Worm (Caenorhabditis elegans): ENCODE data around the gene F09C8.1.
A peak's percentile ranks its signal among the peaks of the same experiment; 100 is the strongest.

F09C8.1 gene

ce11 chrX:16147728-16148197, 15.6 kb downstream of the F09C8.1 start (continued):
- TF ChIP-seq sea-2 (GFP tag; optimal IDR thresholded peaks at IDR 0.05) = no peak
- TF ChIP-seq nhr-11 (tag; optimal IDR thresholded peaks at IDR 0.05) = peak; percentile 58
- TF ChIP-seq ceh-82 (tag; optimal IDR thresholded peaks at IDR 0.05) = peak; percentile 10
- peak; percentile 14 for TF ChIP-seq lsy-12 (tag; optimal IDR thresholded peaks at IDR 0.05)
- no peak for TF ChIP-seq nhr-237 (tag; optimal IDR thresholded peaks at IDR 0.05)

- TF ChIP-seq nhr-25 (tag; optimal IDR thresholded peaks at IDR 0.05) (no peak), pha-4 (tag; optimal IDR thresholded peaks at IDR 0.05) (peak; percentile 48)
Observed at ce11 chrX:16146972-16147593, 16.2 kb downstream of the F09C8.1 start, which contains the start of gene F09C8.2. Gene F09C8.2, minus strand, starts transcription at chrX:16147022.

- TF ChIP-seq zag-1 (tag; optimal IDR thresholded peaks at IDR 0.05) = no peak
- TF ChIP-seq fkh-10 (GFP tag; optimal IDR thresholded peaks at IDR 0.05) = peak; percentile 37
- TF ChIP-seq fkh-2 (tag; optimal IDR thresholded peaks at IDR 0.05) = no peak
- no peak for TF ChIP-seq R02D3.7 (tag; optimal IDR thresholded peaks at IDR 0.05)
- no peak for TF ChIP-seq nhr-77 (tag; optimal IDR thresholded peaks at IDR 0.05)
- no peak for TF ChIP-seq elt-2 (tag; optimal IDR thresholded peaks at IDR 0.05)
- TF ChIP-seq hmg-11 (tag; optimal IDR thresholded peaks at IDR 0.05) = no peak
- no peak for TF ChIP-seq ZK546.5 (tag; optimal IDR thresholded peaks at IDR 0.05)
- TF ChIP-seq fos-1 (tag; optimal IDR thresholded peaks at IDR 0.05) = no peak
- peak; percentile 39 for TF ChIP-seq lin-39 (tag; optimal IDR thresholded peaks at IDR 0.05)
- peak; percentile 81 for TF ChIP-seq pha-4 (tag; optimal IDR thresholded peaks at IDR 0.05)
- TF ChIP-seq egl-5 (tag; optimal IDR thresholded peaks at IDR 0.05) = peak; percentile 45
Observed at ce11 chrX:16145244-16145643, 18.1 kb downstream of the F09C8.1 start.

ce11 chrX:16144584-16144983, 18.7 kb downstream of the F09C8.1 start:
- TF ChIP-seq fkh-2 (tag; optimal IDR thresholded peaks at IDR 0.05) (no peak), ztf-4 (tag; optimal IDR thresholded peaks at IDR 0.05) (no peak), tbx-2 (tag; optimal IDR thresholded peaks at IDR 0.05) (no peak), nhr-11 (tag; optimal IDR thresholded peaks at IDR 0.05) (no peak), ceh-16 (tag; optimal IDR thresholded peaks at IDR 0.05) (no peak)

- peak; percentile 22 for TF ChIP-seq pha-4 (tag; optimal IDR thresholded peaks at IDR 0.05)
- TF ChIP-seq elt-1 (tag; optimal IDR thresholded peaks at IDR 0.05) = no peak
- peak; percentile 43 for TF ChIP-seq elt-2 (tag; optimal IDR thresholded peaks at IDR 0.05)
- no peak for TF ChIP-seq zag-1 (tag; optimal IDR thresholded peaks at IDR 0.05)
- TF ChIP-seq lin-15B (tag; optimal IDR thresholded peaks at IDR 0.05) = no peak
- TF ChIP-seq nhr-28 (tag; optimal IDR thresholded peaks at IDR 0.05) = no peak
- TF ChIP-seq lin-39 (tag; optimal IDR thresholded peaks at IDR 0.05) = no peak
- no peak for TF ChIP-seq snpc-4 (tag; optimal IDR thresholded peaks at IDR 0.05)
- TF ChIP-seq ceh-16 (tag; optimal IDR thresholded peaks at IDR 0.05) = no peak
- TF ChIP-seq nfya-1 (tag; optimal IDR thresholded peaks at IDR 0.05; ENCODE audit: insufficient read depth) = no peak
- no peak for TF ChIP-seq mml-1 (tag; optimal IDR thresholded peaks at IDR 0.05)
- TF ChIP-seq sea-2 (GFP tag; optimal IDR thresholded peaks at IDR 0.05) = no peak
- TF ChIP-seq pqm-1 (tag; optimal IDR thresholded peaks at IDR 0.05) = no peak
- no peak for TF ChIP-seq unc-62 (GFP tag; optimal IDR thresholded peaks at IDR 0.05)
- TF ChIP-seq aly-2 (tag; optimal IDR thresholded peaks at IDR 0.05) = no peak
- TF ChIP-seq nhr-25 (tag; optimal IDR thresholded peaks at IDR 0.05) = peak; percentile 32
- TF ChIP-seq jun-1 (tag; optimal IDR thresholded peaks at IDR 0.05) = no peak
- TF ChIP-seq ceh-28 (tag; optimal IDR thresholded peaks at IDR 0.05) = peak; percentile 1
- no peak for TF ChIP-seq daf-12 (tag; optimal IDR thresholded peaks at IDR 0.05)
- no peak for TF ChIP-seq nhr-23 (tag; optimal IDR thresholded peaks at IDR 0.05)
- no peak for TF ChIP-seq skn-1 (tag; optimal IDR thresholded peaks at IDR 0.05)
- no peak for TF ChIP-seq lsy-12 (tag; optimal IDR thresholded peaks at IDR 0.05)
- no peak for TF ChIP-seq elt-3 (tag; optimal IDR thresholded peaks at IDR 0.05)
- TF ChIP-seq tbx-2 (tag; optimal IDR thresholded peaks at IDR 0.05) = no peak
- TF ChIP-seq egl-5 (tag; optimal IDR thresholded peaks at IDR 0.05) = no peak
- no peak for TF ChIP-seq nhr-77 (tag; optimal IDR thresholded peaks at IDR 0.05)
- no peak for TF ChIP-seq ztf-4 (tag; optimal IDR thresholded peaks at IDR 0.05)
- no peak for TF ChIP-seq fos-1 (tag; optimal IDR thresholded peaks at IDR 0.05)
- peak; percentile 38 for TF ChIP-seq hmg-11 (tag; optimal IDR thresholded peaks at IDR 0.05)
Observed at ce11 chrX:16143853-16144252, 19.5 kb downstream of the F09C8.1 start.
